Fruit fly (Drosophila melanogaster): Measurements from ENCODE around the gene CG31674.

CG31674 gene

dm6 chr2L:20822025-20822371, 9.1 kb upstream of the CG31674 start (continued):
- TF ChIP-seq abd-A (tag; optimal IDR thresholded peaks at IDR 0.05): peak; percentile 36
- no peak for TF ChIP-seq CG14965 (GFP tag; optimal IDR thresholded peaks at IDR 0.05; ENCODE audit: borderline replicate concordance)
- peak; percentile 10 for TF ChIP-seq phol (tag; optimal IDR thresholded peaks at IDR 0.05)
- no peak for TF ChIP-seq usp (GFP tag; optimal IDR thresholded peaks at IDR 0.05)
- TF ChIP-seq pfk (GFP tag; optimal IDR thresholded peaks at IDR 0.05): no peak
- no peak for TF ChIP-seq tio (GFP tag; optimal IDR thresholded peaks at IDR 0.05)
- TF ChIP-seq CG12219 (GFP tag; optimal IDR thresholded peaks at IDR 0.05): no peak
- no peak for TF ChIP-seq ttk (GFP tag; IDR thresholded peaks at IDR 0.05)
- no peak for TF ChIP-seq NC2α (GFP tag; optimal IDR thresholded peaks at IDR 0.05)
- peak; percentile 50 for TF ChIP-seq CG12769 (tag; optimal IDR thresholded peaks at IDR 0.05)
- TF ChIP-seq sd (tag; optimal IDR thresholded peaks at IDR 0.05): no peak
- TF ChIP-seq rib (GFP tag; IDR thresholded peaks at IDR 0.05): peak; percentile 39
- no peak for TF ChIP-seq ase (GFP tag; IDR thresholded peaks at IDR 0.05)
- no peak for TF ChIP-seq CG3995 (GFP tag; optimal IDR thresholded peaks at IDR 0.05)
- TF ChIP-seq CG14014 (GFP tag; IDR thresholded peaks at IDR 0.05): no peak
- TF ChIP-seq jumu (GFP tag; optimal IDR thresholded peaks at IDR 0.05): no peak
- TF ChIP-seq pan (optimal IDR thresholded peaks at IDR 0.05): no peak
- no peak for TF ChIP-seq pan (GFP tag; optimal IDR thresholded peaks at IDR 0.05 in 1 of 2, IDR thresholded peaks at IDR 0.05 in 1 of 2)
- no peak for TF ChIP-seq CG34422 (GFP tag; IDR thresholded peaks at IDR 0.05)
- no peak for TF ChIP-seq CG7271 (tag; optimal IDR thresholded peaks at IDR 0.05)
- no peak for TF ChIP-seq Mad (GFP tag; optimal IDR thresholded peaks at IDR 0.05)
- TF ChIP-seq MESR4 (GFP tag; optimal IDR thresholded peaks at IDR 0.05): no peak
- peak; percentile 26 for TF ChIP-seq ERR (GFP tag; optimal IDR thresholded peaks at IDR 0.05)
- TF ChIP-seq tll (GFP tag; optimal IDR thresholded peaks at IDR 0.05): no peak
- TF ChIP-seq ftz-f1 (GFP tag; optimal IDR thresholded peaks at IDR 0.05): peak; percentile 6
- TF ChIP-seq BEAF-32 (GFP tag; optimal IDR thresholded peaks at IDR 0.05): no peak
- no peak for TF ChIP-seq zfh2 (GFP tag; optimal IDR thresholded peaks at IDR 0.05)
- no peak for TF ChIP-seq CrebB (tag; optimal IDR thresholded peaks at IDR 0.05)
- TF ChIP-seq Sry-δ (GFP tag; optimal IDR thresholded peaks at IDR 0.05): no peak
- peak; percentile 87 for TF ChIP-seq CG31365 (tag; optimal IDR thresholded peaks at IDR 0.05)
- TF ChIP-seq Ets65A (GFP tag): peak; percentile 13
- TF ChIP-seq en (GFP tag; optimal IDR thresholded peaks at IDR 0.05): no peak
- peak; percentile 2 for TF ChIP-seq Atf-2 (GFP tag; optimal IDR thresholded peaks at IDR 0.05)
- no peak for TF ChIP-seq h (optimal IDR thresholded peaks at IDR 0.05)
- TF ChIP-seq Bgb (GFP tag; IDR thresholded peaks at IDR 0.05; ENCODE audit: partially characterized antibody): 0 out of 2 replicates have a peak, but pooled peaks have one; percentile 20
- peak; percentile 28 for TF ChIP-seq CG10147 (GFP tag; optimal IDR thresholded peaks at IDR 0.05)
- TF ChIP-seq dmrt11E (tag; optimal IDR thresholded peaks at IDR 0.05): no peak
- no peak for TF ChIP-seq knrl (GFP tag; IDR thresholded peaks at IDR 0.05; ENCODE audit: partially characterized antibody)
- TF ChIP-seq CG8765 (GFP tag; IDR thresholded peaks at IDR 0.05): peak; percentile 78; the same call in 1 of the 2 replicates
- peak; percentile 35; the same call in 1 of the 2 replicates for TF ChIP-seq bowl (GFP tag; IDR thresholded peaks at IDR 0.05)
- no peak for TF ChIP-seq CG32767 (GFP tag; IDR thresholded peaks at IDR 0.05)
- TF ChIP-seq Rfx (GFP tag; IDR thresholded peaks at IDR 0.05): no peak
- no peak for TF ChIP-seq Ets97D (GFP tag; optimal IDR thresholded peaks at IDR 0.05)
- 0 out of 3 replicates have a peak, but pooled peaks have one; percentile 7 for TF ChIP-seq ken (GFP tag; IDR thresholded peaks at IDR 0.05)
- peak; percentile 34 for TF ChIP-seq pros (GFP tag; optimal IDR thresholded peaks at IDR 0.05)
- no peak for TF ChIP-seq D (optimal IDR thresholded peaks at IDR 0.05)
- no peak for TF ChIP-seq D (GFP tag; optimal IDR thresholded peaks at IDR 0.05)
- no peak for TF ChIP-seq shn (GFP tag; optimal IDR thresholded peaks at IDR 0.05)
- TF ChIP-seq btn (GFP tag; optimal IDR thresholded peaks at IDR 0.05): no peak
- no peak for TF ChIP-seq CG2202 (tag; optimal IDR thresholded peaks at IDR 0.05)
- no peak for TF ChIP-seq zfh1 (GFP tag; IDR thresholded peaks at IDR 0.05)
- TF ChIP-seq CG3847 (GFP tag; IDR thresholded peaks at IDR 0.05): no peak
- no peak; the same call in 1 of the 2 replicates for TF ChIP-seq bbx (GFP tag; IDR thresholded peaks at IDR 0.05; ENCODE audit: partially characterized antibody)

Data from whole organism, embryonic.